Fruit fly (Drosophila melanogaster) S2 (cell line): ENCODE results near the gene Gos28.

Source experiments
- CG8478 ChIP-seq: fragments of >200 bp; optimal IDR thresholded peaks from 2 replicates; lab custom pipeline; 2018
- CTCF ChIP-seq, 2 experiments: fragments of >200 bp; optimal IDR thresholded peaks; 2 replicates each; lab custom pipeline; 2018

- TF ChIP-seq CTCF (optimal IDR thresholded peaks at IDR 0.05; lab: Kevin White, UChicago), result no peak
- TF ChIP-seq CG8478 (lab: Kevin White, UChicago), result no peak
These were observed 40.0 kb downstream of the Gos28 start for dm6 chr3R:18703514-18703913.
